Worm (Caenorhabditis elegans) whole organism, mixed stage, embryonic: Measurements from ENCODE around the gene aat-8.

Source experiments
- ceh-39 ChIP-seq: fragments of 150-350 bp; optimal IDR thresholded peaks from 2 replicates; lab custom pipeline; 2014; ENCODE audit warnings: missing biosample characterization, missing genetic modification characterization
- ces-1 ChIP-seq: fragments of 150-350 bp; optimal IDR thresholded peaks from 2 replicates; lab custom pipeline; 2014; ENCODE audit warnings: missing biosample characterization, missing genetic modification reagents, missing genetic modification characterization
- elt-3 ChIP-seq: fragments of 150-350 bp; optimal IDR thresholded peaks from 2 replicates; lab custom pipeline; 2014; ENCODE audit warnings: missing biosample characterization, missing genetic modification characterization
- lin-13 ChIP-seq: fragments of 150-350 bp; optimal IDR thresholded peaks from 2 replicates; lab custom pipeline; 2014; ENCODE audit warnings: missing biosample characterization, missing genetic modification characterization
- lsy-2 ChIP-seq: fragments of 150-350 bp; optimal IDR thresholded peaks from 2 replicates; lab custom pipeline; 2014; ENCODE audit warnings: missing biosample characterization, missing genetic modification characterization
- mls-2 ChIP-seq: sonication (generic microtip); optimal IDR thresholded peaks from 2 replicates; lab custom pipeline; 2016; ENCODE audit warnings: mild to moderate bottlenecking, missing genetic modification characterization, moderate library complexity, missing compliant biosample characterization
- nhr-237 ChIP-seq: fragments of 150-350 bp; optimal IDR thresholded peaks from 2 replicates; lab custom pipeline; 2014; ENCODE audit warnings: missing biosample characterization, missing genetic modification characterization
- tbx-8 ChIP-seq: fragments of 200-800 bp; sonication (Bioruptor generic); optimal IDR thresholded peaks from 2 replicates; lab custom pipeline; 2018; ENCODE audit warnings: mild to moderate bottlenecking, missing genetic modification characterization, moderate library complexity, missing compliant biosample characterization
- unc-39 ChIP-seq: fragments of 150-350 bp; optimal IDR thresholded peaks from 2 replicates; lab custom pipeline; 2014; ENCODE audit warnings: missing biosample characterization, missing genetic modification characterization
- unc-62 ChIP-seq: fragments of 150-350 bp; optimal IDR thresholded peaks from 2 replicates; lab custom pipeline; 2014; ENCODE audit warnings: missing biosample characterization, missing genetic modification reagents, missing genetic modification characterization

DNA sequence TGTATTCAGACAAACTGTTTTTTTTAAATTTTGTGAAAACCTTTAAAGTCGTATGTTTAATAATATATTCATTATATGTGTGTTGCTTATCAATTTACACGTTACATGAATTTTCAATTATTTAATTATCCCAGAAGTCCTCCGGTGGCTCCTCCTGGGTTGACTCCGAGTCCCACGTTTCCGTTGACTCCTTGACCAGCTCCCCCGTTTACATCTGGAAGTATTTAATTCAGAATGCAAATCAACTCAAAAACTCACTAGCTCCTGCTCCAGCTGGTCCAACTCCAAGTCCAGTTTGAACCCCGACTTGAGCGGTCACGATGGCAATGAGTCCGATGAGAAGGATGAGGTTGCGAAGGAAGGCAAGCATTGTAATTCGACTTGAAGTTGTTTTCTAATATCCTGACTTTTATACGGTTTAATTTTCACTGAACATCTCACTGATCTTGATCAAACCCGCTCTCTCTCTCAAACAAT lies 29.2 kb upstream of the aat-8 start, which contains the start of gene F56D6.8:
- TF ChIP-seq nhr-237 (tag; lab: Kevin White, UChicago) (no peak), lsy-2 (no peak), lin-13 (tag; lab: Kevin White, UChicago) (no peak), tbx-8 (GFP tag; lab: Kevin White, UChicago) (no peak), unc-62 (GFP tag; lab: Kevin White, UChicago) (no peak), elt-3 (tag; lab: Kevin White, UChicago) (no peak), unc-39 (tag; lab: Kevin White, UChicago) (no peak), ces-1 (GFP tag; lab: Kevin White, UChicago) (no peak), ceh-39 (tag; lab: Kevin White, UChicago) (no peak), mls-2 (no peak)
